Worm (Caenorhabditis elegans) whole organism, midembryonic: ENCODE results near the gene zzz-1.

Experiments
- T22C8.4 ChIP-seq: fragments of 200-800 bp; sonication (Bioruptor generic); IDR thresholded peaks from 2 replicates; pipeline ENCODE4 v1.3.6; 2022; ENCODE audit warnings: missing genetic modification characterization, missing compliant biosample characterization
- cog-1 ChIP-seq: sonication (generic microtip); optimal IDR thresholded peaks from 2 replicates; lab custom pipeline; 2016; ENCODE audit warnings: missing genetic modification characterization, missing compliant biosample characterization
- flt-1 ChIP-seq: fragments of 200-800 bp; sonication (Bioruptor generic); IDR thresholded peaks from 2 replicates; pipeline ENCODE4 v1.3.6; 2022; ENCODE audit warnings: missing genetic modification characterization, missing compliant biosample characterization
- klf-2 ChIP-seq: fragments of 200-800 bp; sonication (Bioruptor generic); conservative IDR thresholded peaks from 2 replicates; pipeline ENCODE4 v1.3.6; 2022; ENCODE audit warnings: missing genetic modification reagents, missing genetic modification characterization, missing compliant biosample characterization
- med-1 ChIP-seq: sonication (generic microtip); optimal IDR thresholded peaks from 2 replicates; lab custom pipeline; 2017; ENCODE audit warnings: missing genetic modification characterization, mild to moderate bottlenecking, missing compliant biosample characterization, antibody characterized with exemption, missing genetic modification reagents; ENCODE audit not compliant: insufficient read depth
- ref-1 ChIP-seq: fragments of 200-800 bp; sonication (Bioruptor generic); conservative IDR thresholded peaks from 2 replicates; pipeline ENCODE4 v1.3.6; 2022; ENCODE audit warnings: missing genetic modification reagents, missing genetic modification characterization, missing compliant biosample characterization
- tab-1 ChIP-seq: fragments of 200-800 bp; sonication (Bioruptor generic); IDR thresholded peaks from 2 replicates; pipeline ENCODE4 v1.3.6; 2022; ENCODE audit warnings: missing genetic modification characterization, missing compliant biosample characterization
- ztf-23 ChIP-seq: fragments of 200-800 bp; sonication (Bioruptor generic); IDR thresholded peaks from 2 replicates; pipeline ENCODE4 v1.3.6; 2022; ENCODE audit warnings: missing genetic modification reagents, missing genetic modification characterization, missing compliant biosample characterization
- ztf-29 ChIP-seq: fragments of 200-800 bp; sonication (Bioruptor generic); IDR thresholded peaks from 2 replicates; pipeline ENCODE4 v1.3.6; 2022; ENCODE audit warnings: missing genetic modification reagents, missing genetic modification characterization, missing compliant biosample characterization

DNA sequence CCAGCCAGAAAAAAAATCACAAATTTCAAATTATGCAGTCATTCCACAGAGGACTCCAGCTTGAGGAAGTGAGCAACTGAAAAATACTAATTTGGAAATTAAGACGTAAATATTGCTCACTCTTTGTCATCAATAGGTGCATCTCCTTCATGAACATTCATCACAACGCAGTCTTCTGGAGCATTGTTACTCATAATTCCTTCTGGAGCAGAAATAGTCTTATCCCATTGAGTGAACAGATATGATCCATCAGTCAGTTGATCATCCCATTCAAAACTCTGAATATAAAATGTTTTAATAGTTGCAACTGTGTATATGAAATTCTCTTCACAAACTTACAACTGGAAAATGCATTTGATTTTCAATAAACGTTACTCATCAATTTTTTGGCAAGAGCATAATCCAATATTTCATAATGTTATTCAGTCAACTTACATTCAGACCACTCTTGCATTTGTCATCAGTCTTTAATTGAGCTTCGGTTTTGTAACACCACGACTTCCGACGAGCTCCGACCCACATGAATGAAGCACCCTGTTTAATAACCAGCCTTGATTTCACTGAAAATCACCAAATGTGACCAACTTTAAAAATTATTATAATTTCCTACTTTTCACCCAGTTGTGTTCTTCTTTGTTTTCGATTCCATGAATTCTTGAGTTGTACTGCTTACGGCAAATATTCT, 44.6 kb upstream of the zzz-1 start:
- no peak for TF ChIP-seq med-1 (GFP tag; lab: Kevin White, UChicago)
- no peak for TF ChIP-seq klf-2 (GFP tag; lab: Robert Waterston, UW)
- TF ChIP-seq flt-1 (GFP tag; lab: Robert Waterston, UW): no peak
- no peak for TF ChIP-seq T22C8.4 (GFP tag; lab: Robert Waterston, UW)
- TF ChIP-seq ztf-23 (GFP tag; lab: Robert Waterston, UW): no peak
- no peak for TF ChIP-seq tab-1
- no peak for TF ChIP-seq ztf-29 (GFP tag; lab: Robert Waterston, UW)
- no peak for TF ChIP-seq ref-1
- TF ChIP-seq cog-1 (tag; lab: Kevin White, UChicago): no peak
